Fruit fly (Drosophila melanogaster) whole organism: Measurements from ENCODE around the gene CG44142.

Experiments used
- Dll ChIP-seq: fragments of >200 bp; optimal IDR thresholded peaks from 2 replicates; lab custom pipeline; 2017
- psq ChIP-seq: fragments of >200 bp; optimal IDR thresholded peaks from 2 replicates; lab custom pipeline; 2017

DNA sequence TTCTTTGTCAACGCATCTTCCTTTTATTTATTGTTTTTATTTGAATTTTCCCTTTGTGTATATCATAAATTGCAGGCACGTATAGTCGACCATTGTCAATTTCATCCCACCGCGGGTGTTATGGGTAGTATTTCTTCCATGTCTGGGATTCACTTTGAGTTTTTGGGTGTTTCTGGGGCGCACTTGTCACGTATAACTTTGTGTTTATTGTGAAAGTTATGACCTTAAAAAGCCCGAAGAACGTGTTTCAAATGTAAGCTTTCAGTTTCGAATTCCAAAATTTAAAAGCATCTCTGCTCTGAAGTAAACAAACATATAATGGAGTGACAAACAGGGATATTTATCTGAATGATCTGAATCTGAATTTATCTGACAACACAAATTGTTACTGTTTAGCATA, 6.4 kb downstream of the CG44142 start:
- no peak for TF ChIP-seq psq
- TF ChIP-seq Dll = no peak
